Fruit fly (Drosophila melanogaster) whole organism, embryonic: ENCODE data around the gene Rnmt.
A peak's percentile ranks its signal among the peaks of the same experiment; 100 is the strongest.

Experiments
- Atf3 ChIP-seq: fragments of 200-800 bp; sonication (Bioruptor generic); optimal IDR thresholded peaks from 3 replicates; lab custom pipeline; 2016; ENCODE audit warnings: missing biosample characterization, missing genetic modification characterization
- B-H1 ChIP-seq: fragments of 200-800 bp; sonication (Bioruptor generic); IDR thresholded peaks from 3 replicates; pipeline ENCODE4 v1.3.6; 2022; ENCODE audit warnings: missing biosample characterization, missing genetic modification characterization
- BEAF-32 ChIP-seq: fragments of 200-800 bp; sonication (Bioruptor generic); optimal IDR thresholded peaks from 3 replicates; lab custom pipeline; 2017; ENCODE audit warnings: missing biosample characterization, missing genetic modification characterization, mild to moderate bottlenecking, moderate library complexity, missing genetic modification reagents
- CG10274 ChIP-seq: fragments of 200-800 bp; sonication (Bioruptor generic); optimal IDR thresholded peaks from 3 replicates; lab custom pipeline; 2017; ENCODE audit warnings: missing biosample characterization, mild to moderate bottlenecking, missing genetic modification characterization
- CG11398 ChIP-seq: fragments of 200-800 bp; sonication (Bioruptor generic); optimal IDR thresholded peaks from 2 replicates; lab custom pipeline; 2016; ENCODE audit warnings: missing biosample characterization, missing genetic modification characterization
- CG11504 ChIP-seq: fragments of 200-800 bp; sonication (Bioruptor generic); optimal IDR thresholded peaks from 3 replicates; lab custom pipeline; 2019; ENCODE audit warnings: missing biosample characterization, mild to moderate bottlenecking, missing genetic modification characterization, moderate library complexity
- CG12391 ChIP-seq: fragments of 200-800 bp; sonication (Bioruptor generic); optimal IDR thresholded peaks from 3 replicates; lab custom pipeline; 2018; ENCODE audit warnings: missing biosample characterization, mild to moderate bottlenecking, missing genetic modification characterization, moderate library complexity
- CG13424 ChIP-seq: fragments of 200-800 bp; sonication (Bioruptor generic); optimal IDR thresholded peaks from 2 replicates; lab custom pipeline; 2019; ENCODE audit warnings: missing biosample characterization, mild to moderate bottlenecking, missing genetic modification characterization, moderate library complexity
- CG13894 ChIP-seq: fragments of 200-800 bp; sonication (Bioruptor generic); optimal IDR thresholded peaks from 3 replicates; lab custom pipeline; 2018; ENCODE audit warnings: missing biosample characterization, mild to moderate bottlenecking, missing genetic modification characterization, moderate library complexity
- CG14667 ChIP-seq: fragments of 200-800 bp; sonication (Bioruptor generic); IDR thresholded peaks from 2 replicates; pipeline ENCODE4 v1.3.6; 2022; ENCODE audit warnings: missing biosample characterization, missing genetic modification characterization
- CG15269 ChIP-seq: fragments of 200-800 bp; sonication (Bioruptor generic); optimal IDR thresholded peaks from 2 replicates; lab custom pipeline; 2018; ENCODE audit warnings: missing biosample characterization, mild to moderate bottlenecking, missing genetic modification characterization, moderate library complexity
- CG1603 ChIP-seq: fragments of 200-800 bp; sonication (Bioruptor generic); optimal IDR thresholded peaks from 2 replicates; lab custom pipeline; 2019; ENCODE audit warnings: missing biosample characterization, mild to moderate bottlenecking, missing genetic modification characterization, moderate library complexity
- CG17328 ChIP-seq: fragments of 200-800 bp; sonication (Bioruptor generic); IDR thresholded peaks from 2 replicates; pipeline ENCODE4 v1.3.6; 2022; ENCODE audit warnings: missing biosample characterization, missing genetic modification characterization
- CG17359 ChIP-seq: fragments of 200-800 bp; sonication (Bioruptor generic); optimal IDR thresholded peaks from 3 replicates; lab custom pipeline; 2018; ENCODE audit warnings: missing biosample characterization, mild to moderate bottlenecking, missing genetic modification characterization, moderate library complexity
- CG2202 ChIP-seq: fragments of 200-800 bp; sonication (Bioruptor generic); optimal IDR thresholded peaks from 2 replicates; lab custom pipeline; 2018; ENCODE audit warnings: missing biosample characterization, mild to moderate bottlenecking, missing genetic modification characterization
- CG34224 ChIP-seq: fragments of 200-800 bp; sonication (Bioruptor generic); IDR thresholded peaks from 3 replicates; pipeline ENCODE4 v1.3.6; 2022; ENCODE audit warnings: missing biosample characterization, missing genetic modification characterization; ENCODE audit not compliant: partially characterized antibody
- CG34376 ChIP-seq: fragments of 200-800 bp; sonication (Bioruptor generic); optimal IDR thresholded peaks from 2 replicates; lab custom pipeline; 2018; ENCODE audit warnings: missing biosample characterization, mild to moderate bottlenecking, missing genetic modification characterization
- CG7271 ChIP-seq: fragments of 200-800 bp; sonication (Bioruptor generic); optimal IDR thresholded peaks from 2 replicates; lab custom pipeline; 2018; ENCODE audit warnings: missing biosample characterization, mild to moderate bottlenecking, missing genetic modification characterization, moderate library complexity
- CG7745 ChIP-seq: fragments of 200-800 bp; sonication (Bioruptor generic); optimal IDR thresholded peaks from 2 replicates; lab custom pipeline; 2018; ENCODE audit warnings: missing biosample characterization, mild to moderate bottlenecking, missing genetic modification characterization, moderate library complexity
- CG8944 ChIP-seq: fragments of 200-800 bp; sonication (Bioruptor generic); optimal IDR thresholded peaks from 3 replicates; lab custom pipeline; 2016; ENCODE audit warnings: missing biosample characterization, missing genetic modification characterization
- CG9215 ChIP-seq: fragments of 200-800 bp; sonication (Bioruptor generic); IDR thresholded peaks from 2 replicates; pipeline ENCODE4 v1.3.6; 2022; ENCODE audit warnings: missing biosample characterization, missing genetic modification characterization
- D19B ChIP-seq: fragments of 200-800 bp; sonication (Bioruptor generic); optimal IDR thresholded peaks from 2 replicates; lab custom pipeline; 2017; ENCODE audit warnings: missing biosample characterization, mild to moderate bottlenecking, missing genetic modification characterization
- Dek ChIP-seq: fragments of 200-800 bp; sonication (Bioruptor generic); optimal IDR thresholded peaks from 3 replicates; lab custom pipeline; 2019; ENCODE audit warnings: missing biosample characterization, mild to moderate bottlenecking, missing genetic modification characterization, moderate library complexity
- Doc3 ChIP-seq: fragments of 200-800 bp; sonication (Bioruptor generic); IDR thresholded peaks from 3 replicates; pipeline ENCODE4 v1.3.6; 2022; ENCODE audit warnings: missing biosample characterization, missing genetic modification characterization; ENCODE audit not compliant: partially characterized antibody
- Ets65A ChIP-seq: fragments of 200-800 bp; sonication (Bioruptor generic); peaks from one replicate; lab custom pipeline; 2016; ENCODE audit warnings: missing biosample characterization, missing genetic modification characterization
- Hmr ChIP-seq: fragments of 200-800 bp; sonication (Bioruptor generic); optimal IDR thresholded peaks from 3 replicates; lab custom pipeline; 2017; ENCODE audit warnings: mild to moderate bottlenecking, missing biosample characterization, missing genetic modification reagents, missing genetic modification characterization
- Med ChIP-seq: fragments of 200-800 bp; sonication (Bioruptor generic); peaks from one replicate; lab custom pipeline; 2016; ENCODE audit warnings: missing biosample characterization, missing genetic modification characterization, mild to moderate bottlenecking, inconsistent platforms, moderate library complexity
- Sry-β ChIP-seq: fragments of 200-800 bp; sonication (Bioruptor generic); optimal IDR thresholded peaks from 2 replicates; lab custom pipeline; 2018; ENCODE audit warnings: missing biosample characterization, mild to moderate bottlenecking, missing genetic modification characterization, moderate library complexity
- abd-A ChIP-seq: fragments of 200-800 bp; sonication (Bioruptor generic); optimal IDR thresholded peaks from 3 replicates; lab custom pipeline; 2019; ENCODE audit warnings: missing biosample characterization, mild to moderate bottlenecking, missing genetic modification characterization, moderate library complexity
- amos ChIP-seq: fragments of 200-800 bp; sonication (Bioruptor generic); IDR thresholded peaks from 2 replicates; pipeline ENCODE4 v1.3.6; 2022; ENCODE audit warnings: missing biosample characterization, missing genetic modification characterization; ENCODE audit not compliant: partially characterized antibody
- bcd ChIP-seq: fragments of 200-800 bp; sonication (Bioruptor generic); optimal IDR thresholded peaks from 2 replicates; lab custom pipeline; 2017; ENCODE audit warnings: missing biosample characterization, mild to moderate bottlenecking, missing genetic modification characterization
- bsh ChIP-seq, 2 experiments: fragments of 200-800 bp; sonication (Bioruptor generic); optimal IDR thresholded peaks; 2 replicates each; lab custom pipeline; 2017 to 2018; ENCODE audit warnings: mild to moderate bottlenecking in 2 of 2, missing biosample characterization in 2 of 2, missing genetic modification characterization in 2 of 2, moderate library complexity in 1 of 2
- chm ChIP-seq: fragments of 200-800 bp; sonication (Bioruptor generic); IDR thresholded peaks from 2 replicates; pipeline ENCODE4 v1.3.6; 2022; ENCODE audit warnings: missing biosample characterization, missing genetic modification characterization
- crol ChIP-seq: fragments of 200-800 bp; sonication (Bioruptor generic); IDR thresholded peaks from 2 replicates; pipeline ENCODE4 v1.3.6; 2022; ENCODE audit warnings: missing biosample characterization, missing genetic modification characterization
- dan ChIP-seq: fragments of 200-800 bp; sonication (Bioruptor generic); IDR thresholded peaks from 2 replicates; pipeline ENCODE4 v1.3.6; 2022; ENCODE audit warnings: missing biosample characterization, missing genetic modification characterization
- danr ChIP-seq: fragments of 200-800 bp; sonication (Bioruptor generic); IDR thresholded peaks from 2 replicates; pipeline ENCODE4 v1.3.6; 2022; ENCODE audit warnings: missing biosample characterization, missing genetic modification characterization
- fd3F ChIP-seq: fragments of 200-800 bp; sonication (Bioruptor generic); optimal IDR thresholded peaks from 2 replicates; lab custom pipeline; 2018; ENCODE audit warnings: missing biosample characterization, mild to moderate bottlenecking, missing genetic modification characterization, moderate library complexity
- fd64A ChIP-seq: fragments of 200-800 bp; sonication (Bioruptor generic); optimal IDR thresholded peaks from 3 replicates; lab custom pipeline; 2018; ENCODE audit warnings: missing biosample characterization, mild to moderate bottlenecking, missing genetic modification characterization
- jumu ChIP-seq: fragments of 200-800 bp; sonication (Bioruptor generic); optimal IDR thresholded peaks from 3 replicates; lab custom pipeline; 2016; ENCODE audit warnings: missing biosample characterization, missing genetic modification characterization
- peb ChIP-seq: fragments of 200-800 bp; sonication (Bioruptor generic); IDR thresholded peaks from 2 replicates; pipeline ENCODE4 v1.3.6; 2022; ENCODE audit warnings: missing biosample characterization, missing genetic modification characterization
- rib ChIP-seq: fragments of 200-800 bp; sonication (Bioruptor generic); IDR thresholded peaks from 2 replicates; pipeline ENCODE4 v1.3.6; 2022; ENCODE audit warnings: missing biosample characterization, missing genetic modification characterization
- row ChIP-seq: fragments of 200-800 bp; sonication (Bioruptor generic); IDR thresholded peaks from 3 replicates; pipeline ENCODE4 v1.3.6; 2022; ENCODE audit warnings: missing biosample characterization, missing genetic modification characterization
- sc ChIP-seq, 3 experiments: fragments of >200 bp in 2 of 3; fragments of 200-800 bp in 1 of 3; sonication (Bioruptor generic) in 1 of 3; optimal IDR thresholded peaks; 2 replicates in 2 of 3; 3 replicates in 1 of 3; lab custom pipeline; 2017; ENCODE audit warnings: mild to moderate bottlenecking in 1 of 3, missing biosample characterization in 1 of 3, missing genetic modification characterization in 1 of 3, missing genetic modification reagents in 1 of 3
- sob ChIP-seq: fragments of 200-800 bp; sonication (Bioruptor generic); IDR thresholded peaks from 2 replicates; pipeline ENCODE4 v1.3.6; 2022; ENCODE audit warnings: missing biosample characterization, missing genetic modification characterization
- unc-4 ChIP-seq: fragments of 200-800 bp; sonication (Bioruptor generic); IDR thresholded peaks from 2 replicates; pipeline ENCODE4 v1.3.6; 2022; ENCODE audit warnings: missing biosample characterization, missing genetic modification characterization; ENCODE audit not compliant: partially characterized antibody
- vvl ChIP-seq: fragments of 200-800 bp; sonication (Bioruptor generic); IDR thresholded peaks from 2 replicates; pipeline ENCODE4 v1.3.6; 2022; ENCODE audit warnings: missing biosample characterization, missing genetic modification characterization
- zen2 ChIP-seq: fragments of 200-800 bp; sonication (Bioruptor generic); IDR thresholded peaks from 3 replicates; pipeline ENCODE4 v1.3.6; 2022; ENCODE audit warnings: missing biosample characterization, missing genetic modification characterization; ENCODE audit not compliant: partially characterized antibody
- zfh1 ChIP-seq: fragments of 200-800 bp; sonication (Bioruptor generic); IDR thresholded peaks from 3 replicates; pipeline ENCODE4 v1.3.6; 2022; ENCODE audit warnings: missing biosample characterization, missing genetic modification characterization
- zfh2 ChIP-seq: fragments of 200-800 bp; sonication (Bioruptor generic); optimal IDR thresholded peaks from 2 replicates; lab custom pipeline; 2016; ENCODE audit warnings: missing biosample characterization, missing genetic modification characterization

Rnmt gene

DNA sequence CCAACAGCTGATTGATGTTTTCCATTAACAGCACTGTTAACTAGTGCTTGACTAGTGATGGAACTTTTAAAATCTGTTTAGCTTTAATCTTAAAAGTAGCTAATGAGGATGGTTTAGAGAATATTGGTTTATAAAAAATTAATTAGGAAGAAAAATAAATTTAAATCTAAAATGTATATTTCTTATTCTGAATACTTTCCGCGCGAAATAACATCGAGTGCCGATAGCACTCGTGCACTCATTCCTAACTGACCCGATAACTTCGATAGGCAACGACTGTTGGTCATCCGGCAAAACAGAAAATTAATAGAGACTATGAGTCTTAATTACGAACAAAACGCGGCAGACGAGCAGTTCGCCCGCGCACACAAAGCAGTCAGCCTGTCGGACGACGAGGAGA, at the start of gene Rnmt, which contains the start of gene THG (continued):
- peak; percentile 47 for TF ChIP-seq Sry-β
- peak; percentile 92 for TF ChIP-seq vvl
- TF ChIP-seq crol (GFP tag; lab: Robert Waterston, UW) = peak; percentile 33; the same call in 1 of the 2 replicates
- TF ChIP-seq CG17328 (GFP tag; lab: Robert Waterston, UW) = peak; percentile 86
- peak; percentile 62 for TF ChIP-seq peb (GFP tag; lab: Robert Waterston, UW)
- no peak for TF ChIP-seq fd64A (GFP tag; lab: Kevin White, UChicago)
- TF ChIP-seq jumu (GFP tag; lab: Kevin White, UChicago) = peak; percentile 58
- peak in 1 of 2 experiments; percentile 86 for TF ChIP-seq bsh (GFP tag; optimal IDR thresholded peaks at IDR 0.05; lab: Kevin White, UChicago)
- TF ChIP-seq CG1603 (tag; lab: Kevin White, UChicago) = peak; percentile 71
- peak; percentile 72 for TF ChIP-seq CG17359 (tag; lab: Kevin White, UChicago)
- peak; percentile 83 for TF ChIP-seq CG15269 (tag; lab: Kevin White, UChicago)
- TF ChIP-seq CG2202 = peak; percentile 72
- peak; percentile 76 for TF ChIP-seq CG14667 (GFP tag; lab: Robert Waterston, UW)
- peak; percentile 61 for TF ChIP-seq CG34376
- no peak for TF ChIP-seq CG10274 (GFP tag; lab: Kevin White, UChicago)
- TF ChIP-seq CG7271 (tag; lab: Kevin White, UChicago) = peak; percentile 71
- peak; percentile 84 for TF ChIP-seq CG34224 (GFP tag; lab: Robert Waterston, UW)
- TF ChIP-seq CG13424 (tag; lab: Kevin White, UChicago) = peak; percentile 92
- TF ChIP-seq zfh2 (GFP tag; lab: Kevin White, UChicago) = peak; percentile 65
- TF ChIP-seq sob (GFP tag; lab: Robert Waterston, UW) = peak; percentile 89
- peak; percentile 49; the same call in 1 of the 3 replicates for TF ChIP-seq zen2 (GFP tag; lab: Robert Waterston, UW)
- peak; percentile 93 for TF ChIP-seq Ets65A (GFP tag; lab: Kevin White, UChicago)
- peak; percentile 65; the same call in 1 of the 2 replicates for TF ChIP-seq chm (GFP tag; lab: Robert Waterston, UW)
- TF ChIP-seq Hmr = peak; percentile 81
- peak; percentile 77 for TF ChIP-seq CG9215 (GFP tag; lab: Robert Waterston, UW)
- TF ChIP-seq CG12391 (tag; lab: Kevin White, UChicago) = peak; percentile 92
- no peak for TF ChIP-seq CG11398
- TF ChIP-seq rib (GFP tag; lab: Robert Waterston, UW) = peak; percentile 73
- peak; percentile 95 for TF ChIP-seq Med
- peak; percentile 84 for TF ChIP-seq BEAF-32 (GFP tag; lab: Kevin White, UChicago)
- TF ChIP-seq amos (GFP tag; lab: Robert Waterston, UW) = peak; percentile 83
- TF ChIP-seq B-H1 (GFP tag; lab: Robert Waterston, UW) = peak; percentile 68
- peak; percentile 3 for TF ChIP-seq D19B
- peak; percentile 81 for TF ChIP-seq fd3F (GFP tag; lab: Kevin White, UChicago)
- TF ChIP-seq unc-4 (GFP tag; lab: Robert Waterston, UW) = peak; percentile 93
- TF ChIP-seq Atf3 (GFP tag; lab: Kevin White, UChicago) = peak; percentile 46
- TF ChIP-seq Doc3 = peak; percentile 85
- TF ChIP-seq CG7745 (tag; lab: Kevin White, UChicago) = no peak
- no peak for TF ChIP-seq sc (optimal IDR thresholded peaks at IDR 0.05; lab: Kevin White, UChicago)
- TF ChIP-seq sc (GFP tag; optimal IDR thresholded peaks at IDR 0.05; lab: Kevin White, UChicago) = peak; percentile 61
- peak; percentile 63 for TF ChIP-seq bcd (GFP tag; lab: Kevin White, UChicago)
- peak; percentile 94 for TF ChIP-seq row (GFP tag; lab: Robert Waterston, UW)
- peak; percentile 74 for TF ChIP-seq CG13894
- peak; percentile 83 for TF ChIP-seq CG11504 (tag; lab: Kevin White, UChicago)
- TF ChIP-seq abd-A (tag; lab: Kevin White, UChicago) = peak; percentile 8
- peak; percentile 73 for TF ChIP-seq Dek (tag; lab: Kevin White, UChicago)
- TF ChIP-seq zfh1 (GFP tag; lab: Robert Waterston, UW) = peak; percentile 90
- TF ChIP-seq dan = peak; percentile 30; the same call in 1 of the 2 replicates
- peak; percentile 30 for TF ChIP-seq CG8944 (GFP tag; lab: Kevin White, UChicago)
- no peak for TF ChIP-seq danr (GFP tag; lab: Robert Waterston, UW)
